Fruit fly (Drosophila melanogaster): Measurements from ENCODE around the gene CG17712.
A peak's percentile ranks its signal among the peaks of the same experiment; 100 is the strongest.

DNA sequence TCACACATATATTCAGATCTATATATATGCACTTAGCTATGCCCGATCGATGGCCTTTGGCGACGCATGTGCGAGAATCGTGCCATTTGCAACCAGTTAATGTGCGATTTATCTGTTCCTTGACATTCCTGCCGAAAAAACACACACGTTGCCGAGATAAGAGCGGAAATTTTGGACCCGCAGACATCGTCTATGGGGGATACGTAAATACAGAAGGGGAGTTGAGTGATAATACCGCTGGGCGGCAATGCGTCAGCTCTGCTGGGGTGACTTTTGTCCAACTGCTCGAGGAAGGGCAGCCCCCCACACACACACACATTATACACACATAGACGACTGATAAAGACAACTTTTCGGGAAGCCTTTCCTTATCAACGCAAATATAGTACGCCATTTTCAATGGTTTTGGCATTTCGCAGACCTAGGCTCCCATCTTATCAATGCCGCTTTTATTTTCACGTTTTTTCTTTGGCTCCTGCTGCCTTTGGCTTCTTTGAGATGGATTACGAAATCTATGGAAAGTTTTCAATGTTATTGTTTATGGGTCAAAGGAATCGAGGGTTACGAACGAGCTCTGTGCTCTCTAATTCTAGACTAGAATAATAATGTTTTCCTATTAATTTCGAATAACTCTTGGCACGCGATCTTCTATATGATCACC is 30.9 kb downstream of the CG17712 start:
- TF ChIP-seq rn (GFP tag; IDR thresholded peaks at IDR 0.05) (no peak), D1 (tag; optimal IDR thresholded peaks at IDR 0.05) (no peak), Ets98B (GFP tag; IDR thresholded peaks at IDR 0.05) (no peak), fd96Ca (GFP tag; IDR thresholded peaks at IDR 0.05) (no peak), CG12605 (GFP tag; IDR thresholded peaks at IDR 0.05) (no peak), CG8301 (tag; optimal IDR thresholded peaks at IDR 0.05) (no peak), CG9948 (tag; optimal IDR thresholded peaks at IDR 0.05) (no peak), EcR (GFP tag; optimal IDR thresholded peaks at IDR 0.05) (peak; percentile 20), CG13204 (GFP tag; optimal IDR thresholded peaks at IDR 0.05) (no peak), CG10348 (GFP tag; IDR thresholded peaks at IDR 0.05) (no peak)
